Worm (Caenorhabditis elegans) whole organism, late embryonic: ENCODE measurements around the gene tbck-1.

Experiments used
- K09A11.1 ChIP-seq: sonication (generic microtip); optimal IDR thresholded peaks from 2 replicates; lab custom pipeline; 2017; ENCODE audit warnings: antibody characterized with exemption, mild to moderate bottlenecking, missing genetic modification characterization, missing compliant biosample characterization; ENCODE audit not compliant: insufficient read depth
- Y22D7AL.16 ChIP-seq: sonication (generic microtip); optimal IDR thresholded peaks from 2 replicates; lab custom pipeline; 2016; ENCODE audit warnings: missing genetic modification characterization, missing compliant biosample characterization
- ahr-1 ChIP-seq: sonication (generic microtip); optimal IDR thresholded peaks from 2 replicates; lab custom pipeline; 2016; ENCODE audit warnings: missing genetic modification characterization, missing compliant biosample characterization
- ceh-19 ChIP-seq: fragments of 200-800 bp; sonication (Bioruptor generic); optimal IDR thresholded peaks from 2 replicates; lab custom pipeline; 2018; ENCODE audit warnings: mild to moderate bottlenecking, missing genetic modification characterization, missing compliant biosample characterization
- ceh-34 ChIP-seq: sonication (generic microtip); optimal IDR thresholded peaks from 2 replicates; lab custom pipeline; 2016; ENCODE audit warnings: mild to moderate bottlenecking, missing genetic modification characterization, missing compliant biosample characterization
- ceh-45 ChIP-seq: fragments of 200-800 bp; sonication (Bioruptor generic); IDR thresholded peaks from 2 replicates; pipeline ENCODE4 v1.3.6; 2022; ENCODE audit warnings: missing genetic modification reagents, missing genetic modification characterization, missing compliant biosample characterization
- ceh-9 ChIP-seq: sonication (generic microtip); optimal IDR thresholded peaks from 2 replicates; lab custom pipeline; 2016; ENCODE audit warnings: mild to moderate bottlenecking, missing genetic modification characterization, inconsistent platforms, missing compliant biosample characterization
- dmd-4 ChIP-seq: sonication (generic microtip); optimal IDR thresholded peaks from 2 replicates; lab custom pipeline; 2016; ENCODE audit warnings: borderline replicate concordance, missing genetic modification characterization, missing compliant biosample characterization
- elt-2 ChIP-seq: sonication (generic microtip); optimal IDR thresholded peaks from 2 replicates; lab custom pipeline; 2016; ENCODE audit warnings: missing genetic modification reagents, missing genetic modification characterization, missing compliant biosample characterization
- gmeb-2 ChIP-seq: sonication (generic microtip); optimal IDR thresholded peaks from 2 replicates; lab custom pipeline; 2016; ENCODE audit warnings: missing genetic modification characterization, inconsistent platforms, missing compliant biosample characterization
- hlh-8 ChIP-seq: sonication (generic microtip); optimal IDR thresholded peaks from 2 replicates; lab custom pipeline; 2016; ENCODE audit warnings: missing genotype, missing genetic modification characterization, missing compliant biosample characterization
- lin-11 ChIP-seq: fragments of 200-800 bp; sonication (Bioruptor generic); optimal IDR thresholded peaks from 2 replicates; lab custom pipeline; 2018; ENCODE audit warnings: mild to moderate bottlenecking, missing genetic modification characterization, missing compliant biosample characterization
- nfya-1 ChIP-seq: sonication (generic microtip); optimal IDR thresholded peaks from 2 replicates; lab custom pipeline; 2017; ENCODE audit warnings: missing genetic modification characterization, mild to moderate bottlenecking, missing compliant biosample characterization, antibody characterized with exemption, moderate library complexity
- nhr-11 ChIP-seq: fragments of 150-350 bp; optimal IDR thresholded peaks from 2 replicates; lab custom pipeline; 2014; ENCODE audit warnings: missing biosample characterization, missing genetic modification characterization
- nhr-232 ChIP-seq: sonication (generic microtip); optimal IDR thresholded peaks from 2 replicates; lab custom pipeline; 2016; ENCODE audit warnings: missing genetic modification characterization, missing compliant biosample characterization
- pax-1 ChIP-seq: fragments of 150-350 bp; optimal IDR thresholded peaks from 2 replicates; lab custom pipeline; 2014; ENCODE audit warnings: missing biosample characterization, missing genetic modification characterization
- pha-2 ChIP-seq: sonication (generic microtip); optimal IDR thresholded peaks from 2 replicates; lab custom pipeline; 2017; ENCODE audit warnings: mild to moderate bottlenecking, missing genetic modification characterization, missing compliant biosample characterization
- pha-4 ChIP-seq: fragments of 150-350 bp; optimal IDR thresholded peaks from 2 replicates; lab custom pipeline; 2018; ENCODE audit warnings: missing biosample characterization, missing genetic modification reagents, missing genetic modification characterization
- pqm-1 ChIP-seq: sonication (generic microtip); optimal IDR thresholded peaks from 2 replicates; lab custom pipeline; 2016; ENCODE audit warnings: missing genetic modification characterization, missing compliant biosample characterization
- ref-2 ChIP-seq: sonication (generic microtip); optimal IDR thresholded peaks from 2 replicates; lab custom pipeline; 2016; ENCODE audit warnings: missing genetic modification characterization, missing compliant biosample characterization
- rnt-1 ChIP-seq: sonication (generic microtip); optimal IDR thresholded peaks from 2 replicates; lab custom pipeline; 2016; ENCODE audit warnings: missing genetic modification characterization, missing compliant biosample characterization
- sdc-2 ChIP-seq: sonication (generic microtip); optimal IDR thresholded peaks from 2 replicates; lab custom pipeline; 2016; ENCODE audit warnings: missing genotype, missing genetic modification characterization, missing compliant biosample characterization
- sox-4 ChIP-seq: sonication (generic microtip); optimal IDR thresholded peaks from 2 replicates; lab custom pipeline; 2017; ENCODE audit warnings: mild to moderate bottlenecking, missing genetic modification characterization, inconsistent platforms, missing compliant biosample characterization
- syd-9 ChIP-seq: sonication (generic microtip); optimal IDR thresholded peaks from 2 replicates; lab custom pipeline; 2016; ENCODE audit warnings: mild to moderate bottlenecking, missing genetic modification characterization, moderate library complexity, missing compliant biosample characterization
- ttx-3 ChIP-seq: sonication (generic microtip); optimal IDR thresholded peaks from 2 replicates; lab custom pipeline; 2016; ENCODE audit warnings: missing genetic modification reagents, missing genetic modification characterization, missing compliant biosample characterization
- unc-42 ChIP-seq: sonication (generic microtip); optimal IDR thresholded peaks from 2 replicates; lab custom pipeline; 2016; ENCODE audit warnings: missing genotype, missing genetic modification characterization, missing compliant biosample characterization

The tbck-1 gene

ce11 chrII:4873029-4873428 is 44.7 kb downstream of the tbck-1 start, which contains the start of gene col-73:
Gene col-73, minus strand, starts transcription at chrII:4873129.
- TF ChIP-seq pha-2 (tag; lab: Kevin White, UChicago) (no peak), hlh-8 (tag; lab: Kevin White, UChicago) (no peak), lin-11 (tag; lab: Kevin White, UChicago) (no peak), syd-9 (tag; lab: Kevin White, UChicago) (no peak), dmd-4 (tag; lab: Kevin White, UChicago) (no peak), ttx-3 (tag; lab: Kevin White, UChicago) (no peak), ref-2 (tag; lab: Kevin White, UChicago) (no peak), unc-42 (tag; lab: Kevin White, UChicago) (no peak)

ce11 chrII:4874335-4874861 is 46.0 kb downstream of the tbck-1 start, which contains the start of gene F11G11.15:
Gene F11G11.15, plus strand, starts transcription at chrII:4874845.
- no peak for TF ChIP-seq sox-4
- TF ChIP-seq pqm-1 = no peak
- no peak for TF ChIP-seq ahr-1 (tag; lab: Kevin White, UChicago)

- TF ChIP-seq sdc-2 (tag; lab: Kevin White, UChicago) (no peak), pha-4 (no peak), dmd-4 (tag; lab: Kevin White, UChicago) (no peak), pax-1 (tag; lab: Kevin White, UChicago) (no peak), gmeb-2 (tag; lab: Kevin White, UChicago) (no peak), nfya-1 (tag; lab: Kevin White, UChicago) (no peak), ahr-1 (tag; lab: Kevin White, UChicago) (no peak), ceh-45 (GFP tag; lab: Robert Waterston, UW) (no peak), ceh-34 (no peak), ceh-9 (tag; lab: Kevin White, UChicago) (no peak), Y22D7AL.16 (tag; lab: Kevin White, UChicago) (no peak), syd-9 (tag; lab: Kevin White, UChicago) (no peak)
These were observed 47.7 kb downstream of the tbck-1 start, which contains the start of gene F11G11.13 for ce11 chrII:4876091-4876490. Gene F11G11.13, minus strand, starts transcription at chrII:4876179.

ce11 chrII:4879629-4880028 is 51.3 kb downstream of the tbck-1 start, which contains the start of gene gst-6:
Gene gst-6, plus strand, starts transcription at chrII:4879891.
- TF ChIP-seq K09A11.1 (tag; lab: Kevin White, UChicago) = no peak
- TF ChIP-seq elt-2 (tag; lab: Kevin White, UChicago) = peak; percentile 30
- TF ChIP-seq ceh-19 (GFP tag; lab: Kevin White, UChicago) = no peak

ce11 chrII:4881727-4882126 is 53.4 kb downstream of the tbck-1 start, which contains the start of gene gst-7:
Gene gst-7, plus strand, starts transcription at chrII:4882062.
- peak; percentile 59 for TF ChIP-seq elt-2 (tag; lab: Kevin White, UChicago)
- no peak for TF ChIP-seq nhr-11 (tag; lab: Kevin White, UChicago)
- TF ChIP-seq hlh-8 (tag; lab: Kevin White, UChicago) = no peak
- no peak for TF ChIP-seq syd-9 (tag; lab: Kevin White, UChicago)
- TF ChIP-seq rnt-1 (tag; lab: Kevin White, UChicago) = no peak
- TF ChIP-seq Y22D7AL.16 (tag; lab: Kevin White, UChicago) = no peak
- no peak for TF ChIP-seq nhr-232 (tag; lab: Kevin White, UChicago)
